Worm (Caenorhabditis elegans) whole organism, mixed stage, embryonic: ENCODE measurements around the gene mrpl-1.

Experiments used
- blmp-1 ChIP-seq: fragments of 150-350 bp; optimal IDR thresholded peaks from 2 replicates; lab custom pipeline; 2014; ENCODE audit warnings: missing biosample characterization, missing genetic modification characterization
- ceh-43 ChIP-seq: fragments of 200-800 bp; sonication (Bioruptor generic); optimal IDR thresholded peaks from 2 replicates; lab custom pipeline; 2018; ENCODE audit warnings: mild to moderate bottlenecking, missing genetic modification characterization, moderate library complexity, missing compliant biosample characterization
- cnd-1 ChIP-seq: fragments of 200-800 bp; sonication (Bioruptor generic); optimal IDR thresholded peaks from 2 replicates; lab custom pipeline; 2018; ENCODE audit warnings: mild to moderate bottlenecking, missing genetic modification characterization, missing compliant biosample characterization
- elt-3 ChIP-seq: fragments of 150-350 bp; optimal IDR thresholded peaks from 2 replicates; lab custom pipeline; 2014; ENCODE audit warnings: missing biosample characterization, missing genetic modification characterization
- lsy-2 ChIP-seq: fragments of 150-350 bp; optimal IDR thresholded peaks from 2 replicates; lab custom pipeline; 2014; ENCODE audit warnings: missing biosample characterization, missing genetic modification characterization
- tbx-8 ChIP-seq: fragments of 200-800 bp; sonication (Bioruptor generic); optimal IDR thresholded peaks from 2 replicates; lab custom pipeline; 2018; ENCODE audit warnings: mild to moderate bottlenecking, missing genetic modification characterization, moderate library complexity, missing compliant biosample characterization
- unc-62 ChIP-seq: fragments of 150-350 bp; optimal IDR thresholded peaks from 2 replicates; lab custom pipeline; 2014; ENCODE audit warnings: missing biosample characterization, missing genetic modification reagents, missing genetic modification characterization

mrpl-1 gene

ce11 chrIV:7658589-7658988 is 50.9 kb downstream of the mrpl-1 start, which contains the start of gene C08G9.1:
Gene C08G9.1, plus strand, starts transcription at chrIV:7658763.
- TF ChIP-seq cnd-1 (no peak), lsy-2 (tag; lab: Kevin White, UChicago) (no peak), elt-3 (tag; lab: Kevin White, UChicago) (no peak), ceh-43 (GFP tag; lab: Kevin White, UChicago) (no peak), blmp-1 (tag; lab: Kevin White, UChicago) (no peak), unc-62 (GFP tag; lab: Kevin White, UChicago) (no peak), tbx-8 (GFP tag; lab: Kevin White, UChicago) (no peak)
